Worm (Caenorhabditis elegans): ENCODE measurements around the gene skr-16.

ce11 chrIV:7156356-7156755 lies 12.2 kb upstream of the skr-16 start, which contains the start of gene maph-9:
- TF ChIP-seq med-1 (GFP tag; optimal IDR thresholded peaks at IDR 0.05; ENCODE audit: insufficient read depth), result no peak
- no peak for TF ChIP-seq tab-1 (GFP tag; IDR thresholded peaks at IDR 0.05)
- no peak for TF ChIP-seq flt-1 (GFP tag; IDR thresholded peaks at IDR 0.05)
- no peak for TF ChIP-seq cog-1 (tag; optimal IDR thresholded peaks at IDR 0.05)

Measured in whole organism, midembryonic.